Worm (Caenorhabditis elegans): ENCODE results near the gene srz-72.

ce11 chrIV:16290745-16291144 lies 8.2 kb upstream of the srz-72 start, which contains the start of gene srz-75:
- TF ChIP-seq snpc-4 (tag; optimal IDR thresholded peaks at IDR 0.05) (no peak), nhr-237 (tag; optimal IDR thresholded peaks at IDR 0.05) (no peak), ztf-11 (tag; optimal IDR thresholded peaks at IDR 0.05) (no peak), lsy-2 (tag; optimal IDR thresholded peaks at IDR 0.05) (no peak), blmp-1 (tag; optimal IDR thresholded peaks at IDR 0.05) (no peak), nhr-28 (tag; optimal IDR thresholded peaks at IDR 0.05) (no peak), nhr-12 (tag; optimal IDR thresholded peaks at IDR 0.05) (no peak), ces-1 (GFP tag; optimal IDR thresholded peaks at IDR 0.05) (no peak), elt-1 (tag; optimal IDR thresholded peaks at IDR 0.05; ENCODE audit: borderline replicate concordance, insufficient read depth) (no peak), mep-1 (tag; optimal IDR thresholded peaks at IDR 0.05) (no peak), mab-5 (tag; optimal IDR thresholded peaks at IDR 0.05) (no peak), unc-62 (GFP tag; optimal IDR thresholded peaks at IDR 0.05) (no peak), pha-4 (tag; optimal IDR thresholded peaks at IDR 0.05) (no peak), cnd-1 (tag; optimal IDR thresholded peaks at IDR 0.05) (no peak)
